Fruit fly (Drosophila melanogaster): ENCODE results near the gene CG9130.

Gene CG9130

dm6 chr3L:1251712-1252111, at the start of gene CG9130, which contains the start of gene CG9133:
Gene CG9130, plus strand, starts transcription at chr3L:1252012.
Gene CG9133, plus strand, starts transcription at chr3L:1252012.
- TF ChIP-seq sv (GFP tag; optimal IDR thresholded peaks at IDR 0.05) (no peak), Jra (GFP tag; optimal IDR thresholded peaks at IDR 0.05) (no peak), lola (GFP tag; optimal IDR thresholded peaks at IDR 0.05) (no peak)

- TF ChIP-seq Hr83 (GFP tag; optimal IDR thresholded peaks at IDR 0.05; ENCODE audit: poor library complexity, severe bottlenecking): no peak
- no peak for TF ChIP-seq N (GFP tag; optimal IDR thresholded peaks at IDR 0.05)
- TF ChIP-seq brk (GFP tag; optimal IDR thresholded peaks at IDR 0.05): no peak
- TF ChIP-seq sv (GFP tag; optimal IDR thresholded peaks at IDR 0.05): no peak
- no peak for TF ChIP-seq fru (GFP tag; optimal IDR thresholded peaks at IDR 0.05)
- no peak for TF ChIP-seq dmrt93B (GFP tag; optimal IDR thresholded peaks at IDR 0.05)
- no peak for TF ChIP-seq woc (GFP tag; optimal IDR thresholded peaks at IDR 0.05)
- no peak for TF ChIP-seq ey (GFP tag; optimal IDR thresholded peaks at IDR 0.05)
- no peak for TF ChIP-seq CrebA (GFP tag; optimal IDR thresholded peaks at IDR 0.05; ENCODE audit: borderline replicate concordance)
- no peak for TF ChIP-seq tai (GFP tag; optimal IDR thresholded peaks at IDR 0.05)
- no peak for TF ChIP-seq sage (GFP tag; optimal IDR thresholded peaks at IDR 0.05)
- TF ChIP-seq usp (GFP tag; optimal IDR thresholded peaks at IDR 0.05): no peak
Observed at dm6 chr3L:1202588-1203195, 49.1 kb upstream of the CG9130 start, which contains the start of gene meep. Gene meep, minus strand, starts transcription at chr3L:1203036.

- TF ChIP-seq Dif (GFP tag; optimal IDR thresholded peaks at IDR 0.05; ENCODE audit: partially characterized antibody) (no peak), ey (GFP tag; optimal IDR thresholded peaks at IDR 0.05) (no peak), Dfd (GFP tag; optimal IDR thresholded peaks at IDR 0.05) (peak; percentile 97)
Observed at dm6 chr3L:1203855-1204431, 47.9 kb upstream of the CG9130 start.

dm6 chr3L:1204674-1205547, 46.9 kb upstream of the CG9130 start, which contains the start of gene CG9119:
Gene CG9119, minus strand, starts transcription at chr3L:1204795.
- TF ChIP-seq CrebA (GFP tag; optimal IDR thresholded peaks at IDR 0.05; ENCODE audit: borderline replicate concordance) (no peak), ey (GFP tag; optimal IDR thresholded peaks at IDR 0.05) (peak; percentile 59), Abd-B (GFP tag; optimal IDR thresholded peaks at IDR 0.05) (no peak), sage (GFP tag; optimal IDR thresholded peaks at IDR 0.05) (no peak), psq (GFP tag; optimal IDR thresholded peaks at IDR 0.05) (peak; percentile 6), brk (GFP tag; optimal IDR thresholded peaks at IDR 0.05) (no peak), HLH106 (tag; optimal IDR thresholded peaks at IDR 0.05) (peak; percentile 24), br (GFP tag; optimal IDR thresholded peaks at IDR 0.05) (peak; percentile 52), dmrt93B (GFP tag; optimal IDR thresholded peaks at IDR 0.05) (peak; percentile 34), lola (GFP tag; optimal IDR thresholded peaks at IDR 0.05) (no peak), sv (GFP tag; optimal IDR thresholded peaks at IDR 0.05) (peak; percentile 40), dl (GFP tag; optimal IDR thresholded peaks at IDR 0.05; ENCODE audit: insufficient read depth in 1 of 2, partially characterized antibody in 2 of 2) (no peak), Vsx2 (GFP tag; optimal IDR thresholded peaks at IDR 0.05; ENCODE audit: partially characterized antibody) (no peak), fru (GFP tag; optimal IDR thresholded peaks at IDR 0.05) (peak; percentile 72), rgr (GFP tag; optimal IDR thresholded peaks at IDR 0.05) (peak; percentile 27), dsf (GFP tag; optimal IDR thresholded peaks at IDR 0.05; ENCODE audit: borderline replicate concordance) (no peak), Sp1 (GFP tag; optimal IDR thresholded peaks at IDR 0.05) (peak; percentile 28), N (GFP tag; optimal IDR thresholded peaks at IDR 0.05) (no peak), tai (GFP tag; optimal IDR thresholded peaks at IDR 0.05) (no peak), Dif (GFP tag; optimal IDR thresholded peaks at IDR 0.05; ENCODE audit: partially characterized antibody) (no peak), pan (optimal IDR thresholded peaks at IDR 0.05) (no peak), Jra (GFP tag; optimal IDR thresholded peaks at IDR 0.05) (no peak), Hr78 (GFP tag; optimal IDR thresholded peaks at IDR 0.05) (no peak), GATAd (GFP tag; optimal IDR thresholded peaks at IDR 0.05) (no peak), jim (GFP tag; optimal IDR thresholded peaks at IDR 0.05) (no peak), Hnf4 (GFP tag; optimal IDR thresholded peaks at IDR 0.05) (no peak), h (GFP tag; optimal IDR thresholded peaks at IDR 0.05) (peak; percentile 59), CG32264 (GFP tag; optimal IDR thresholded peaks at IDR 0.05) (no peak), OdsH (GFP tag; optimal IDR thresholded peaks at IDR 0.05) (peak; percentile 46), Rel (GFP tag; optimal IDR thresholded peaks at IDR 0.05) (no peak), Rel (tag; optimal IDR thresholded peaks at IDR 0.05) (no peak), Hr83 (GFP tag; optimal IDR thresholded peaks at IDR 0.05; ENCODE audit: poor library complexity, severe bottlenecking) (no peak), Mio (GFP tag; optimal IDR thresholded peaks at IDR 0.05) (no peak), Dfd (GFP tag; optimal IDR thresholded peaks at IDR 0.05) (no peak), CG9705 (GFP tag; optimal IDR thresholded peaks at IDR 0.05) (no peak), Myc (optimal IDR thresholded peaks at IDR 0.05) (no peak), foxo (GFP tag; optimal IDR thresholded peaks at IDR 0.05) (peak in 1 of 2 experiments; percentile 61), usp (GFP tag; optimal IDR thresholded peaks at IDR 0.05) (no peak), woc (GFP tag; optimal IDR thresholded peaks at IDR 0.05) (no peak)

All from whole organism, wandering third instar larva.